Worm (Caenorhabditis elegans) whole organism, L1 larva: Measurements from ENCODE around the gene col-105.
A peak's percentile ranks its signal among the peaks of the same experiment; 100 is the strongest.

Experiments
- C04F5.9 ChIP-seq: sonication (generic microtip); optimal IDR thresholded peaks from 2 replicates; lab custom pipeline; 2016; ENCODE audit warnings: missing genetic modification characterization, missing compliant biosample characterization
- C16A3.4 ChIP-seq: fragments of 150-350 bp; optimal IDR thresholded peaks from 2 replicates; lab custom pipeline; 2014; ENCODE audit warnings: missing biosample characterization, missing genetic modification characterization
- C34B4.2 ChIP-seq: sonication (generic microtip); optimal IDR thresholded peaks from 2 replicates; lab custom pipeline; 2017; ENCODE audit warnings: mild to moderate bottlenecking, missing genetic modification characterization, missing compliant biosample characterization
- Y116A8C.19 ChIP-seq: sonication (generic microtip); optimal IDR thresholded peaks from 2 replicates; lab custom pipeline; 2016; ENCODE audit warnings: missing compliant biosample characterization, missing genetic modification characterization, borderline replicate concordance
- aly-2 ChIP-seq: fragments of 150-350 bp; optimal IDR thresholded peaks from 2 replicates; lab custom pipeline; 2014; ENCODE audit warnings: missing biosample characterization, missing genetic modification characterization
- ama-1 ChIP-seq: fragments of 150-350 bp; optimal IDR thresholded peaks from 2 replicates; lab custom pipeline; 2014
- blmp-1 ChIP-seq: fragments of 150-350 bp; optimal IDR thresholded peaks from 2 replicates; lab custom pipeline; 2014; ENCODE audit warnings: missing biosample characterization, missing genetic modification characterization
- ceh-82 ChIP-seq, 3 experiments: fragments of 150-350 bp in 1 of 3; sonication (generic microtip) in 2 of 3; optimal IDR thresholded peaks; 2 replicates each; lab custom pipeline; 2014 to 2017; ENCODE audit warnings: missing biosample characterization in 3 of 3, missing genetic modification characterization in 3 of 3
- ceh-88 ChIP-seq: fragments of 200-800 bp; sonication (Bioruptor generic); IDR thresholded peaks from 2 replicates; pipeline ENCODE4 v1.3.6; 2022; ENCODE audit warnings: missing genetic modification characterization, missing compliant biosample characterization
- ceh-90 ChIP-seq: sonication (generic microtip); optimal IDR thresholded peaks from 2 replicates; lab custom pipeline; 2016; ENCODE audit warnings: missing genetic modification characterization, missing compliant biosample characterization
- ces-1 ChIP-seq: fragments of 150-350 bp; optimal IDR thresholded peaks from 2 replicates; lab custom pipeline; 2014; ENCODE audit warnings: missing biosample characterization, missing genetic modification reagents, missing genetic modification characterization
- dpl-1 ChIP-seq, 3 experiments: fragments of 150-350 bp in 2 of 3; sonication (generic microtip) in 1 of 3; optimal IDR thresholded peaks; 2 replicates each; lab custom pipeline; 2014 to 2017; ENCODE audit warnings: missing biosample characterization in 3 of 3, missing genetic modification characterization in 3 of 3, missing genetic modification reagents in 3 of 3
- dsc-1 ChIP-seq: sonication (generic microtip); optimal IDR thresholded peaks from 2 replicates; lab custom pipeline; 2016; ENCODE audit warnings: mild to moderate bottlenecking, missing genetic modification characterization, missing compliant biosample characterization
- egl-13 ChIP-seq: sonication (generic microtip); optimal IDR thresholded peaks from 2 replicates; lab custom pipeline; 2016; ENCODE audit warnings: missing genotype, missing genetic modification reagents, missing genetic modification characterization, missing compliant biosample characterization
- egl-27 ChIP-seq, 2 experiments: fragments of 150-350 bp in 1 of 2; sonication (generic microtip); optimal IDR thresholded peaks; 3 replicates each; lab custom pipeline; 2017 to 2018; ENCODE audit warnings: missing biosample characterization in 2 of 2, missing genetic modification characterization in 2 of 2, missing genetic modification reagents in 2 of 2
- elt-2 ChIP-seq: sonication (generic microtip); optimal IDR thresholded peaks from 2 replicates; lab custom pipeline; 2016; ENCODE audit warnings: missing genetic modification characterization, mild to moderate bottlenecking, inconsistent platforms, missing compliant biosample characterization, missing genetic modification reagents
- elt-3 ChIP-seq, 6 experiments: fragments of 150-350 bp in 1 of 6; sonication (generic microtip); optimal IDR thresholded peaks; 2 replicates each; lab custom pipeline; 2017 to 2018; ENCODE audit warnings: missing biosample characterization in 6 of 6, missing genetic modification characterization in 6 of 6, inconsistent platforms in 1 of 6
- fkh-10 ChIP-seq: sonication (generic microtip); optimal IDR thresholded peaks from 2 replicates; lab custom pipeline; 2017; ENCODE audit warnings: missing biosample characterization, missing genetic modification reagents, missing genetic modification characterization
- fos-1 ChIP-seq: fragments of 150-350 bp; optimal IDR thresholded peaks from 2 replicates; lab custom pipeline; 2014; ENCODE audit warnings: missing biosample characterization, missing genetic modification characterization
- hlh-17 ChIP-seq: fragments of 200-800 bp; sonication (Bioruptor generic); optimal IDR thresholded peaks from 2 replicates; lab custom pipeline; 2018; ENCODE audit warnings: missing genetic modification characterization, mild to moderate bottlenecking, missing compliant biosample characterization, moderate library complexity, borderline replicate concordance
- irx-1 ChIP-seq: sonication (generic microtip); optimal IDR thresholded peaks from 2 replicates; lab custom pipeline; 2016; ENCODE audit warnings: missing genetic modification characterization, missing compliant biosample characterization
- isw-1 ChIP-seq: fragments of 200-800 bp; sonication (Bioruptor generic); IDR thresholded peaks from 2 replicates; pipeline ENCODE4 v1.3.6; 2022; ENCODE audit warnings: missing genetic modification characterization, missing compliant biosample characterization
- jun-1 ChIP-seq: fragments of 150-350 bp; optimal IDR thresholded peaks from 2 replicates; lab custom pipeline; 2014; ENCODE audit warnings: missing biosample characterization, missing genetic modification reagents, missing genetic modification characterization
- lin-13 ChIP-seq: fragments of 150-350 bp; optimal IDR thresholded peaks from 2 replicates; lab custom pipeline; 2014; ENCODE audit warnings: missing biosample characterization, missing genetic modification reagents, missing genetic modification characterization
- lin-14 ChIP-seq: fragments of 200-800 bp; sonication (Bioruptor generic); optimal IDR thresholded peaks from 2 replicates; lab custom pipeline; 2018; ENCODE audit warnings: mild to moderate bottlenecking, missing genetic modification characterization, moderate library complexity, missing compliant biosample characterization
- lin-15B ChIP-seq: fragments of 150-350 bp; sonication (generic microtip); optimal IDR thresholded peaks from 3 replicates; lab custom pipeline; 2014; ENCODE audit warnings: missing biosample characterization, missing genetic modification characterization
- lir-3 ChIP-seq: sonication (generic microtip); optimal IDR thresholded peaks from 2 replicates; lab custom pipeline; 2016; ENCODE audit warnings: mild to moderate bottlenecking, missing genetic modification characterization, moderate library complexity, missing compliant biosample characterization; ENCODE audit not compliant: poor library complexity
- mab-9 ChIP-seq: fragments of 200-800 bp; sonication (Bioruptor generic); IDR thresholded peaks from 2 replicates; pipeline ENCODE4 v1.3.6; 2022; ENCODE audit warnings: missing genetic modification reagents, missing genetic modification characterization, missing compliant biosample characterization
- mef-2 ChIP-seq: fragments of 150-350 bp; optimal IDR thresholded peaks from 2 replicates; lab custom pipeline; 2014; ENCODE audit warnings: missing biosample characterization, missing genetic modification characterization
- nhr-11 ChIP-seq: fragments of 150-350 bp; optimal IDR thresholded peaks from 2 replicates; lab custom pipeline; 2014; ENCODE audit warnings: missing biosample characterization, missing genetic modification characterization
- nhr-12 ChIP-seq: sonication (generic microtip); optimal IDR thresholded peaks from 2 replicates; lab custom pipeline; 2017; ENCODE audit warnings: missing biosample characterization, missing genetic modification characterization
- nhr-19 ChIP-seq: fragments of 200-800 bp; sonication (Bioruptor generic); conservative IDR thresholded peaks from 2 replicates; pipeline ENCODE4 v1.3.6; 2022; ENCODE audit warnings: missing genetic modification characterization, missing compliant biosample characterization
- nhr-28 ChIP-seq: fragments of 150-350 bp; optimal IDR thresholded peaks from 2 replicates; lab custom pipeline; 2014; ENCODE audit warnings: missing biosample characterization, missing genetic modification characterization
- nhr-47 ChIP-seq: sonication (generic microtip); optimal IDR thresholded peaks from 2 replicates; lab custom pipeline; 2016; ENCODE audit warnings: mild to moderate bottlenecking, missing genetic modification characterization, moderate library complexity, missing compliant biosample characterization
- nhr-76 ChIP-seq: sonication (generic microtip); optimal IDR thresholded peaks from 2 replicates; lab custom pipeline; 2017; ENCODE audit warnings: missing biosample characterization, missing genetic modification characterization
- nhr-84 ChIP-seq: sonication (generic microtip); optimal IDR thresholded peaks from 2 replicates; lab custom pipeline; 2017; ENCODE audit warnings: missing biosample characterization, missing genetic modification characterization
- nhr-90 ChIP-seq: sonication (generic microtip); optimal IDR thresholded peaks from 2 replicates; lab custom pipeline; 2016; ENCODE audit warnings: mild to moderate bottlenecking, missing genetic modification characterization, missing compliant biosample characterization; ENCODE audit not compliant: poor library complexity
- pag-3 ChIP-seq: sonication (generic microtip); optimal IDR thresholded peaks from 2 replicates; lab custom pipeline; 2017; ENCODE audit warnings: missing genetic modification characterization, mild to moderate bottlenecking, missing compliant biosample characterization, antibody characterized with exemption, borderline replicate concordance; ENCODE audit not compliant: insufficient read depth
- pax-3 ChIP-seq: fragments of 200-800 bp; sonication (Bioruptor generic); optimal IDR thresholded peaks from 2 replicates; lab custom pipeline; 2018; ENCODE audit warnings: mild to moderate bottlenecking, missing genetic modification characterization, moderate library complexity, missing compliant biosample characterization
- pqm-1 ChIP-seq: sonication (generic microtip); optimal IDR thresholded peaks from 3 replicates; lab custom pipeline; 2017; ENCODE audit warnings: missing biosample characterization, missing genetic modification characterization
- skn-1 ChIP-seq: fragments of 150-350 bp; optimal IDR thresholded peaks from 2 replicates; lab custom pipeline; 2014; ENCODE audit warnings: missing biosample characterization, missing genetic modification characterization
- snpc-4 ChIP-seq: fragments of 150-350 bp; optimal IDR thresholded peaks from 2 replicates; lab custom pipeline; 2014; ENCODE audit warnings: missing biosample characterization, missing genetic modification characterization
- snu-23 ChIP-seq: sonication (generic microtip); optimal IDR thresholded peaks from 2 replicates; lab custom pipeline; 2016; ENCODE audit warnings: missing genetic modification characterization, missing compliant biosample characterization
- sptf-1 ChIP-seq: fragments of 150-350 bp; optimal IDR thresholded peaks from 2 replicates; lab custom pipeline; 2014; ENCODE audit warnings: missing biosample characterization, missing genetic modification characterization
- sup-37 ChIP-seq: fragments of 200-800 bp; sonication (Bioruptor generic); optimal IDR thresholded peaks from 2 replicates; lab custom pipeline; 2018; ENCODE audit warnings: mild to moderate bottlenecking, missing genetic modification characterization, missing compliant biosample characterization
- swsn-7 ChIP-seq: sonication (generic microtip); optimal IDR thresholded peaks from 2 replicates; lab custom pipeline; 2016; ENCODE audit warnings: missing genetic modification characterization, missing compliant biosample characterization
- tbx-2 ChIP-seq: sonication (generic microtip); optimal IDR thresholded peaks from 2 replicates; lab custom pipeline; 2016; ENCODE audit warnings: missing genetic modification characterization, missing compliant biosample characterization
- unc-130 ChIP-seq: fragments of 150-350 bp; optimal IDR thresholded peaks from 2 replicates; lab custom pipeline; 2017; ENCODE audit warnings: missing biosample characterization, missing genetic modification characterization, inconsistent platforms
- unc-62 ChIP-seq: fragments of 150-350 bp; optimal IDR thresholded peaks from 2 replicates; lab custom pipeline; 2014; ENCODE audit warnings: missing biosample characterization, missing genetic modification reagents, missing genetic modification characterization
- unc-98 ChIP-seq: fragments of 200-800 bp; sonication (Bioruptor generic); IDR thresholded peaks from 2 replicates; pipeline ENCODE4 v1.3.6; 2022; ENCODE audit warnings: missing genetic modification characterization, missing compliant biosample characterization
- xbp-1 ChIP-seq: sonication (generic microtip); optimal IDR thresholded peaks from 2 replicates; lab custom pipeline; 2016; ENCODE audit warnings: missing genetic modification characterization, missing compliant biosample characterization
- zag-1 ChIP-seq: fragments of 150-350 bp; optimal IDR thresholded peaks from 2 replicates; lab custom pipeline; 2014; ENCODE audit warnings: missing biosample characterization, missing genetic modification characterization
- ztf-4 ChIP-seq: fragments of 150-350 bp; optimal IDR thresholded peaks from 2 replicates; lab custom pipeline; 2014; ENCODE audit warnings: missing biosample characterization, missing genetic modification characterization

The col-105 gene

ce11 chrIV:1309600-1310207 lies 49.3 kb downstream of the col-105 start, which contains the start of the genes ddx-46 and F53H1.4 (continued):
- no peak for TF ChIP-seq pag-3 (tag; lab: Kevin White, UChicago)
- TF ChIP-seq nhr-90: no peak
- TF ChIP-seq swsn-7 (tag; lab: Kevin White, UChicago): no peak
- no peak for TF ChIP-seq nhr-84
- no peak for TF ChIP-seq fkh-10 (GFP tag; lab: Kevin White, UChicago)
- no peak for TF ChIP-seq ceh-88 (GFP tag; lab: Robert Waterston, UW)
- TF ChIP-seq unc-130: no peak
- TF ChIP-seq nhr-47 (tag; lab: Kevin White, UChicago): no peak
- TF ChIP-seq ces-1 (GFP tag; lab: Kevin White, UChicago): no peak
- no peak for TF ChIP-seq nhr-76
- no peak for TF ChIP-seq zag-1 (tag; lab: Kevin White, UChicago)
- TF ChIP-seq C04F5.9 (tag; lab: Kevin White, UChicago): no peak
- no peak for TF ChIP-seq lin-14 (GFP tag; lab: Kevin White, UChicago)
- TF ChIP-seq sptf-1: no peak
- peak; percentile 57 for TF ChIP-seq isw-1 (GFP tag; lab: Robert Waterston, UW)
- no peak for TF ChIP-seq dsc-1
- no peak for TF ChIP-seq elt-2 (tag; lab: Kevin White, UChicago)
- TF ChIP-seq dpl-1 (GFP tag; optimal IDR thresholded peaks at IDR 0.05; lab: Kevin White, UChicago): peak; percentile 90 to 92 (median 92)
- TF ChIP-seq blmp-1 (tag; lab: Kevin White, UChicago): no peak
- no peak for TF ChIP-seq unc-62 (GFP tag; lab: Kevin White, UChicago)
- TF ChIP-seq irx-1 (tag; lab: Kevin White, UChicago): peak; percentile 43
- TF ChIP-seq lin-15B (tag; lab: Kevin White, UChicago): peak; percentile 79
- no peak for TF ChIP-seq ama-1 (lab: Kevin White, UChicago)
- no peak for TF ChIP-seq ztf-4 (tag; lab: Kevin White, UChicago)
- TF ChIP-seq nhr-11 (tag; lab: Kevin White, UChicago): no peak
- no peak for TF ChIP-seq jun-1 (tag; lab: Kevin White, UChicago)
- TF ChIP-seq fos-1 (tag; lab: Kevin White, UChicago): no peak
- peak; percentile 10 for TF ChIP-seq egl-13
- no peak for TF ChIP-seq lir-3 (tag; lab: Kevin White, UChicago)
- peak; percentile 58 for TF ChIP-seq snu-23 (GFP tag; lab: Kevin White, UChicago)
- no peak for TF ChIP-seq elt-3 (tag; optimal IDR thresholded peaks at IDR 0.05; lab: Kevin White, UChicago)
- no peak for TF ChIP-seq sup-37 (GFP tag; lab: Kevin White, UChicago)
- no peak for TF ChIP-seq C34B4.2 (tag; lab: Kevin White, UChicago)
- peak; percentile 48 for TF ChIP-seq tbx-2
- no peak for TF ChIP-seq mef-2 (tag; lab: Kevin White, UChicago)
- TF ChIP-seq aly-2 (tag; lab: Kevin White, UChicago): no peak
- no peak for TF ChIP-seq pqm-1
- no peak for TF ChIP-seq C16A3.4 (tag; lab: Kevin White, UChicago)
- TF ChIP-seq pax-3 (tag; lab: Kevin White, UChicago): no peak
- TF ChIP-seq mab-9 (GFP tag; lab: Robert Waterston, UW): no peak
- TF ChIP-seq lin-13 (GFP tag; lab: Kevin White, UChicago): peak; percentile 33
- TF ChIP-seq skn-1 (tag; lab: Kevin White, UChicago): peak; percentile 34
- no peak for TF ChIP-seq nhr-28
- TF ChIP-seq xbp-1 (tag; lab: Kevin White, UChicago): peak; percentile 40
- TF ChIP-seq Y116A8C.19 (tag; lab: Kevin White, UChicago): no peak
- TF ChIP-seq nhr-19 (GFP tag; lab: Robert Waterston, UW): no peak
- TF ChIP-seq hlh-17 (GFP tag; lab: Kevin White, UChicago): no peak
- no peak for TF ChIP-seq nhr-12
- peak; percentile 46 to 70 (median 62) for TF ChIP-seq ceh-82 (tag; optimal IDR thresholded peaks at IDR 0.05; lab: Kevin White, UChicago)
- TF ChIP-seq snpc-4: no peak
- no peak for TF ChIP-seq ceh-90 (tag; lab: Kevin White, UChicago)
- no peak for TF ChIP-seq unc-98 (GFP tag; lab: Robert Waterston, UW)
- no peak for TF ChIP-seq egl-27 (tag; optimal IDR thresholded peaks at IDR 0.05; lab: Kevin White, UChicago)
